Worm (Caenorhabditis elegans) whole organism, L2 larva: ENCODE data around the gene smc-6.

Experiments used
- C34F6.9 ChIP-seq: fragments of 150-350 bp; optimal IDR thresholded peaks from 2 replicates; lab custom pipeline; 2014; ENCODE audit warnings: missing biosample characterization, missing genetic modification characterization
- R02D3.7 ChIP-seq: fragments of 150-350 bp; optimal IDR thresholded peaks from 2 replicates; lab custom pipeline; 2014; ENCODE audit warnings: missing biosample characterization, missing genetic modification characterization
- Y55F3AM.14 ChIP-seq: fragments of 200-800 bp; sonication (Bioruptor generic); optimal IDR thresholded peaks from 2 replicates; lab custom pipeline; 2018; ENCODE audit warnings: mild to moderate bottlenecking, missing genetic modification characterization, missing compliant biosample characterization
- ZK546.5 ChIP-seq: sonication (generic microtip); optimal IDR thresholded peaks from 2 replicates; lab custom pipeline; 2017; ENCODE audit warnings: missing biosample characterization, missing genetic modification characterization
- ceh-82 ChIP-seq: fragments of 150-350 bp; optimal IDR thresholded peaks from 2 replicates; lab custom pipeline; 2014; ENCODE audit warnings: missing biosample characterization, missing genetic modification characterization
- dmd-4 ChIP-seq: sonication (generic microtip); optimal IDR thresholded peaks from 2 replicates; lab custom pipeline; 2017; ENCODE audit warnings: missing biosample characterization, missing genetic modification characterization
- elt-1 ChIP-seq: fragments of 150-350 bp; optimal IDR thresholded peaks from 2 replicates; lab custom pipeline; 2014; ENCODE audit warnings: missing biosample characterization, missing genetic modification characterization
- elt-3 ChIP-seq: sonication (generic microtip); optimal IDR thresholded peaks from 2 replicates; lab custom pipeline; 2017; ENCODE audit warnings: missing biosample characterization, missing genetic modification characterization
- fos-1 ChIP-seq: fragments of 150-350 bp; optimal IDR thresholded peaks from 2 replicates; lab custom pipeline; 2014; ENCODE audit warnings: missing biosample characterization, missing genetic modification characterization
- lin-11 ChIP-seq: fragments of 150-350 bp; sonication (generic microtip); optimal IDR thresholded peaks from 2 replicates; lab custom pipeline; 2014; ENCODE audit warnings: missing biosample characterization, missing genetic modification characterization, inconsistent platforms, mixed read lengths
- lin-13 ChIP-seq: fragments of 150-350 bp; optimal IDR thresholded peaks from 2 replicates; lab custom pipeline; 2014; ENCODE audit warnings: missing biosample characterization, missing genetic modification reagents, missing genetic modification characterization
- lin-39 ChIP-seq: fragments of 150-350 bp; optimal IDR thresholded peaks from 2 replicates; lab custom pipeline; 2014; ENCODE audit warnings: missing biosample characterization, missing genetic modification reagents, missing genetic modification characterization
- lsy-2 ChIP-seq, 2 experiments: fragments of 150-350 bp in 1 of 2; sonication (generic microtip) in 1 of 2; optimal IDR thresholded peaks; 2 replicates each; lab custom pipeline; 2014 to 2017; ENCODE audit warnings: missing biosample characterization in 2 of 2, missing genetic modification characterization in 2 of 2
- mab-5 ChIP-seq: fragments of 150-350 bp; optimal IDR thresholded peaks from 2 replicates; lab custom pipeline; 2014; ENCODE audit warnings: missing biosample characterization, missing genetic modification characterization
- mbf-1 ChIP-seq: sonication (generic microtip); optimal IDR thresholded peaks from 2 replicates; lab custom pipeline; 2017; ENCODE audit warnings: missing biosample characterization, missing genetic modification characterization
- mdl-1 ChIP-seq, 2 experiments: fragments of 150-350 bp in 1 of 2; sonication (generic microtip) in 1 of 2; optimal IDR thresholded peaks; 2 replicates each; lab custom pipeline; 2017; ENCODE audit warnings: missing biosample characterization in 2 of 2, missing genetic modification characterization in 2 of 2
- nhr-11 ChIP-seq: fragments of 150-350 bp; optimal IDR thresholded peaks from 2 replicates; lab custom pipeline; 2014; ENCODE audit warnings: missing biosample characterization, missing genetic modification characterization
- nhr-12 ChIP-seq: fragments of 150-350 bp; optimal IDR thresholded peaks from 2 replicates; lab custom pipeline; 2014; ENCODE audit warnings: missing biosample characterization, missing genetic modification characterization
- nhr-129 ChIP-seq: fragments of 150-350 bp; optimal IDR thresholded peaks from 2 replicates; lab custom pipeline; 2014; ENCODE audit warnings: missing biosample characterization, missing genetic modification characterization
- nhr-237 ChIP-seq: fragments of 150-350 bp; optimal IDR thresholded peaks from 2 replicates; lab custom pipeline; 2014; ENCODE audit warnings: missing biosample characterization, missing genetic modification characterization
- nhr-6 ChIP-seq: fragments of 150-350 bp; optimal IDR thresholded peaks from 2 replicates; lab custom pipeline; 2014; ENCODE audit warnings: missing biosample characterization, missing genetic modification characterization
- nhr-77 ChIP-seq: fragments of 150-350 bp; optimal IDR thresholded peaks from 2 replicates; lab custom pipeline; 2014; ENCODE audit warnings: missing biosample characterization, missing genetic modification characterization
- sem-4 ChIP-seq: fragments of 150-350 bp; optimal IDR thresholded peaks from 2 replicates; lab custom pipeline; 2014; ENCODE audit warnings: missing biosample characterization, missing genetic modification reagents, missing genetic modification characterization
- skn-1 ChIP-seq: sonication (generic microtip); optimal IDR thresholded peaks from 2 replicates; lab custom pipeline; 2017; ENCODE audit warnings: missing biosample characterization, missing genetic modification characterization
- sma-3 ChIP-seq: sonication (generic microtip); optimal IDR thresholded peaks from 2 replicates; lab custom pipeline; 2016; ENCODE audit warnings: missing genetic modification reagents, missing genetic modification characterization, missing compliant biosample characterization
- sma-9 ChIP-seq, 2 experiments: fragments of 150-350 bp in 1 of 2; sonication (generic microtip) in 1 of 2; optimal IDR thresholded peaks; 2 replicates each; lab custom pipeline; 2014 to 2016; ENCODE audit warnings: missing genetic modification characterization in 2 of 2, mild to moderate bottlenecking in 1 of 2, missing biosample characterization in 1 of 2, missing compliant biosample characterization in 1 of 2, missing genetic modification reagents in 1 of 2, moderate library complexity in 1 of 2
- snpc-4 ChIP-seq: fragments of 150-350 bp; optimal IDR thresholded peaks from 2 replicates; lab custom pipeline; 2014; ENCODE audit warnings: missing biosample characterization, missing genetic modification characterization
- unc-55 ChIP-seq: fragments of 150-350 bp; sonication (generic microtip); optimal IDR thresholded peaks from 3 replicates; lab custom pipeline; 2014; ENCODE audit warnings: missing biosample characterization, missing genetic modification reagents, missing genetic modification characterization
- unc-62 ChIP-seq: fragments of 150-350 bp; optimal IDR thresholded peaks from 2 replicates; lab custom pipeline; 2014; ENCODE audit warnings: missing biosample characterization, missing genetic modification reagents, missing genetic modification characterization
- zag-1 ChIP-seq: fragments of 150-350 bp; optimal IDR thresholded peaks from 2 replicates; lab custom pipeline; 2014; ENCODE audit warnings: missing biosample characterization, missing genetic modification characterization
- ztf-1 ChIP-seq: fragments of 200-800 bp; sonication (Bioruptor generic); conservative IDR thresholded peaks from 2 replicates; pipeline ENCODE4 v1.3.6; 2022; ENCODE audit warnings: missing genetic modification characterization, missing compliant biosample characterization
- ztf-11 ChIP-seq: sonication (generic microtip); optimal IDR thresholded peaks from 2 replicates; lab custom pipeline; 2017; ENCODE audit warnings: missing biosample characterization, missing genetic modification characterization
- ztf-4 ChIP-seq: fragments of 150-350 bp; optimal IDR thresholded peaks from 2 replicates; lab custom pipeline; 2014; ENCODE audit warnings: missing biosample characterization, missing genetic modification characterization

The smc-6 gene

ce11 chrII:11582698-11583097, 4.2 kb downstream of the smc-6 start, which contains the start of gene ints-7:
ints-7 (plus strand) TSS chrII:11582849.
- TF ChIP-seq ceh-82 (tag; lab: Kevin White, UChicago) (no peak), snpc-4 (tag; lab: Kevin White, UChicago) (no peak), sem-4 (tag; lab: Kevin White, UChicago) (no peak), nhr-6 (no peak), unc-55 (no peak), elt-1 (tag; lab: Kevin White, UChicago) (no peak), lin-39 (tag; lab: Kevin White, UChicago) (no peak), skn-1 (tag; lab: Kevin White, UChicago) (no peak), ZK546.5 (tag; lab: Kevin White, UChicago) (no peak), lsy-2 (tag; optimal IDR thresholded peaks at IDR 0.05; lab: Kevin White, UChicago) (no peak), nhr-237 (tag; lab: Kevin White, UChicago) (no peak), sma-3 (no peak), ztf-11 (tag; lab: Kevin White, UChicago) (no peak), elt-3 (tag; lab: Kevin White, UChicago) (no peak), dmd-4 (tag; lab: Kevin White, UChicago) (no peak)

ce11 chrII:11588304-11588703, 9.8 kb downstream of the smc-6 start:
- TF ChIP-seq ztf-11 (tag; lab: Kevin White, UChicago) (no peak), mdl-1 (tag; optimal IDR thresholded peaks at IDR 0.05; lab: Kevin White, UChicago) (no peak)

- TF ChIP-seq nhr-129 (tag; lab: Kevin White, UChicago) (no peak), sem-4 (tag; lab: Kevin White, UChicago) (no peak), lin-11 (no peak)
These were observed 13.0 kb downstream of the smc-6 start for ce11 chrII:11591558-11591957.

- no peak for TF ChIP-seq unc-62 (GFP tag; lab: Kevin White, UChicago)
- no peak for TF ChIP-seq nhr-11 (tag; lab: Kevin White, UChicago)
- no peak for TF ChIP-seq lin-13 (GFP tag; lab: Kevin White, UChicago)
- no peak for TF ChIP-seq Y55F3AM.14
These were observed 13.5 kb downstream of the smc-6 start, which contains the start of gene F07A11.1 for ce11 chrII:11592023-11592422. F07A11.1 (minus strand) TSS chrII:11592123.

ce11 chrII:11595368-11595996, 17.0 kb downstream of the smc-6 start, which contains the start of gene gfat-1:
gfat-1 (minus strand) TSS chrII:11595418.
- no peak for TF ChIP-seq sem-4 (tag; lab: Kevin White, UChicago)
- peak; percentile 45 for TF ChIP-seq C34F6.9
- TF ChIP-seq mdl-1 (tag; optimal IDR thresholded peaks at IDR 0.05; lab: Kevin White, UChicago) = peak; percentile 81 to 88
- TF ChIP-seq mab-5 = no peak
- TF ChIP-seq ceh-82 (tag; lab: Kevin White, UChicago) = no peak
- peak; percentile 16 for TF ChIP-seq nhr-129 (tag; lab: Kevin White, UChicago)
- peak; percentile 30 for TF ChIP-seq unc-55
- no peak for TF ChIP-seq ZK546.5 (tag; lab: Kevin White, UChicago)

- TF ChIP-seq sma-9 (GFP tag; optimal IDR thresholded peaks at IDR 0.05; lab: Kevin White, UChicago) = peak; percentile 77
- no peak for TF ChIP-seq sma-9 (tag; optimal IDR thresholded peaks at IDR 0.05; lab: Kevin White, UChicago)
- no peak for TF ChIP-seq ztf-1 (GFP tag; lab: Robert Waterston, UW)
- TF ChIP-seq lsy-2 (tag; optimal IDR thresholded peaks at IDR 0.05; lab: Kevin White, UChicago) = peak in 1 of 2 experiments; percentile 8
- no peak for TF ChIP-seq nhr-12 (tag; lab: Kevin White, UChicago)
- no peak for TF ChIP-seq nhr-77 (tag; lab: Kevin White, UChicago)
- TF ChIP-seq skn-1 (tag; lab: Kevin White, UChicago) = no peak
- TF ChIP-seq zag-1 = no peak
- TF ChIP-seq sem-4 (tag; lab: Kevin White, UChicago) = no peak
- TF ChIP-seq mbf-1 (tag; lab: Kevin White, UChicago) = no peak
- TF ChIP-seq fos-1 (tag; lab: Kevin White, UChicago) = no peak
- no peak for TF ChIP-seq ztf-4 (tag; lab: Kevin White, UChicago)
- TF ChIP-seq R02D3.7 = no peak
- peak; percentile 59 for TF ChIP-seq sma-3
These were observed 17.7 kb downstream of the smc-6 start for ce11 chrII:11596157-11596740.
